Fruit fly (Drosophila melanogaster) Kc167 (cell line): ENCODE data around the gene COX7A.

Source experiments
- Myc ChIP-seq: fragments of >200 bp; optimal IDR thresholded peaks from 2 replicates; lab custom pipeline; 2017; ENCODE audit warnings: missing external identifiers
- h ChIP-seq: fragments of >200 bp; optimal IDR thresholded peaks from 3 replicates; lab custom pipeline; 2018; ENCODE audit warnings: missing external identifiers
- psq ChIP-seq: fragments of >200 bp; optimal IDR thresholded peaks from 2 replicates; lab custom pipeline; 2017; ENCODE audit warnings: missing external identifiers
- ttk ChIP-seq: sonication (Bioruptor generic); optimal IDR thresholded peaks from 2 replicates; lab custom pipeline; 2017; ENCODE audit warnings: missing external identifiers

dm6 chr3R:8316344-8317105, 24.3 kb downstream of the COX7A start, which contains the start of gene Coq2:
- TF ChIP-seq h (lab: Kevin White, UChicago) (no peak), Myc (no peak), ttk (lab: Kevin White, UChicago) (no peak), psq (no peak)
